Worm (Caenorhabditis elegans): ENCODE results near the gene unc-33.
A peak's percentile ranks its signal among the peaks of the same experiment; 100 is the strongest.

DNA sequence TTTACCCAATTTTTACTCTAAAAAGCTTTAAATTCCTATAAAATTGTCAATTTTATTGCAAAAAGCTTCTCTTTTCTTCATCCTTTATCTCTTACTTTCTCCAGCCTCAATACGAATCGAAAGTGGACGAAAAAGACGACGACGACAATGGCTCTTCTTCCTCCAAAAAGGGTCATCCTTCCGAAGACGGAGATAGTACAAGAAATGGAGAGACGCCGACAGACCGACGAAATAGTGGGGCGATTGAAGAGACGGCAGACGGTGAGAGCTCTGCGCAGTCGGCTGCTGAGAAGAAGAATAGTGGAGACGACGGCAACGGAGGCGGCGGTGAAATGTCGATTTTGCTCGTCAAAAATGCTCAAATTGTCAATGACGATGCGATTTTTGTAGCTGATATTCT is 2.7 kb downstream of the unc-33 start:
- no peak for TF ChIP-seq unc-39 (tag; optimal IDR thresholded peaks at IDR 0.05)
- TF ChIP-seq zag-1 (tag; optimal IDR thresholded peaks at IDR 0.05) = no peak
- no peak for TF ChIP-seq fkh-10 (GFP tag; optimal IDR thresholded peaks at IDR 0.05)
- peak; percentile 24 for TF ChIP-seq lin-39 (tag; optimal IDR thresholded peaks at IDR 0.05)
- TF ChIP-seq nhr-67 (tag; optimal IDR thresholded peaks at IDR 0.05) = no peak
- TF ChIP-seq fkh-2 (tag; optimal IDR thresholded peaks at IDR 0.05) = no peak
- peak; percentile 95 for TF ChIP-seq snpc-4 (tag; optimal IDR thresholded peaks at IDR 0.05)
- TF ChIP-seq ama-1 (optimal IDR thresholded peaks at IDR 0.05) = no peak
- no peak for TF ChIP-seq ZK546.5 (tag; optimal IDR thresholded peaks at IDR 0.05)
- TF ChIP-seq unc-62 (GFP tag; optimal IDR thresholded peaks at IDR 0.05) = no peak
- TF ChIP-seq nfya-1 (tag; optimal IDR thresholded peaks at IDR 0.05; ENCODE audit: insufficient read depth) = peak; percentile 63
- TF ChIP-seq pqm-1 (tag; optimal IDR thresholded peaks at IDR 0.05) = no peak
